Worm (Caenorhabditis elegans) whole organism, midembryonic: ENCODE measurements around the gene rsp-1.

Experiments used
- T22C8.4 ChIP-seq: fragments of 200-800 bp; sonication (Bioruptor generic); IDR thresholded peaks from 2 replicates; pipeline ENCODE4 v1.3.6; 2022; ENCODE audit warnings: missing genetic modification characterization, missing compliant biosample characterization
- cog-1 ChIP-seq: sonication (generic microtip); optimal IDR thresholded peaks from 2 replicates; lab custom pipeline; 2016; ENCODE audit warnings: missing genetic modification characterization, missing compliant biosample characterization
- flt-1 ChIP-seq: fragments of 200-800 bp; sonication (Bioruptor generic); IDR thresholded peaks from 2 replicates; pipeline ENCODE4 v1.3.6; 2022; ENCODE audit warnings: missing genetic modification characterization, missing compliant biosample characterization
- klf-2 ChIP-seq: fragments of 200-800 bp; sonication (Bioruptor generic); conservative IDR thresholded peaks from 2 replicates; pipeline ENCODE4 v1.3.6; 2022; ENCODE audit warnings: missing genetic modification reagents, missing genetic modification characterization, missing compliant biosample characterization
- med-1 ChIP-seq: sonication (generic microtip); optimal IDR thresholded peaks from 2 replicates; lab custom pipeline; 2017; ENCODE audit warnings: missing genetic modification characterization, mild to moderate bottlenecking, missing compliant biosample characterization, antibody characterized with exemption, missing genetic modification reagents; ENCODE audit not compliant: insufficient read depth
- ref-1 ChIP-seq: fragments of 200-800 bp; sonication (Bioruptor generic); conservative IDR thresholded peaks from 2 replicates; pipeline ENCODE4 v1.3.6; 2022; ENCODE audit warnings: missing genetic modification reagents, missing genetic modification characterization, missing compliant biosample characterization
- tab-1 ChIP-seq: fragments of 200-800 bp; sonication (Bioruptor generic); IDR thresholded peaks from 2 replicates; pipeline ENCODE4 v1.3.6; 2022; ENCODE audit warnings: missing genetic modification characterization, missing compliant biosample characterization
- ztf-23 ChIP-seq: fragments of 200-800 bp; sonication (Bioruptor generic); IDR thresholded peaks from 2 replicates; pipeline ENCODE4 v1.3.6; 2022; ENCODE audit warnings: missing genetic modification reagents, missing genetic modification characterization, missing compliant biosample characterization
- ztf-29 ChIP-seq: fragments of 200-800 bp; sonication (Bioruptor generic); IDR thresholded peaks from 2 replicates; pipeline ENCODE4 v1.3.6; 2022; ENCODE audit warnings: missing genetic modification reagents, missing genetic modification characterization, missing compliant biosample characterization

rsp-1 gene

DNA sequence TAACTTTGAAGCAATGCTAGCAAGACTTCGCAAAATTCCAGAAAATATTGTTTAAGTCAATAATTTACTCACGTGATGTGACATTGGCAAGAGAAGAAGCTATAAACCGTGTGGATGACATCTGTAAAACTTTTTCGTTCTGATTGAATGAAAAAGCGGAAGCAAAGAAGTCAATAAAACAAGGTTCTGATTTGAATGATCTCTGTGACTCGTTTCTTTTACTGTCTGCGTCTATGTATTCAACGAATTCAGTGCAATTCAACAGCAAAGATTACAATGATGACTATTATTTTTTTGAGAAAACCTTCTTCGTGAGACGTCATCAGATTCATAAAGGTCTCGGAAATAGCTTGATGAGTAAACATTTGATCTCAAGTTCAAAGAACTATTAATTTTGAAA, 39.7 kb downstream of the rsp-1 start, which contains the start of gene hacl-1:
Gene hacl-1 (minus strand): TSS at position 121 of the 400 bp plus-strand sequence.
- TF ChIP-seq med-1 (GFP tag; lab: Kevin White, UChicago) (no peak), cog-1 (tag; lab: Kevin White, UChicago) (no peak), klf-2 (GFP tag; lab: Robert Waterston, UW) (no peak), tab-1 (GFP tag; lab: Robert Waterston, UW) (no peak), ztf-29 (no peak)

DNA sequence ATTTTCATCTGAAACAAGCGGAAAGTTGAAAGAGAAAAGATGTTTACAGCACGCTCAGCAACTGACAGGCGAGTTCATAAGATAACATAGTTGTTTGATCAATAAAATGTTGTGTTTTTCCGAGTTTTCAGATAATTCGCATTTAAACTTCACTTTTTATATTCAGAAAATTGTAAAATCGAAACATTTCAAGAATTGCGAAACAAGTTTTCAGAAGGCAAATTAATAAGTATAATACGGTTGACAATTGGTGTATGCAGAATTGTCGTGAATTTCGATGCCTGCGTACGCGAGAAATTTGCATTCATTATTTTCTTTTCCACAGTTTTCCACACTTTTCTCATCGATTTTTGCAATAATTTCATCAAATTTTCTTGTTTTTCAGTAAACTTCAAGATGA, 42.1 kb downstream of the rsp-1 start, which contains the start of the genes ooc-3 and B0334.4:
Gene ooc-3 (minus strand): TSS at position 15 of the 400 bp plus-strand sequence.
Gene B0334.4 (plus strand): TSS at position 386 of the 400 bp plus-strand sequence.
- TF ChIP-seq flt-1 (GFP tag; lab: Robert Waterston, UW) (no peak), ztf-29 (no peak), T22C8.4 (GFP tag; lab: Robert Waterston, UW) (no peak), med-1 (GFP tag; lab: Kevin White, UChicago) (no peak), tab-1 (GFP tag; lab: Robert Waterston, UW) (no peak), ztf-23 (GFP tag; lab: Robert Waterston, UW) (no peak), klf-2 (GFP tag; lab: Robert Waterston, UW) (no peak), ref-1 (GFP tag; lab: Robert Waterston, UW) (no peak), cog-1 (tag; lab: Kevin White, UChicago) (no peak)

DNA sequence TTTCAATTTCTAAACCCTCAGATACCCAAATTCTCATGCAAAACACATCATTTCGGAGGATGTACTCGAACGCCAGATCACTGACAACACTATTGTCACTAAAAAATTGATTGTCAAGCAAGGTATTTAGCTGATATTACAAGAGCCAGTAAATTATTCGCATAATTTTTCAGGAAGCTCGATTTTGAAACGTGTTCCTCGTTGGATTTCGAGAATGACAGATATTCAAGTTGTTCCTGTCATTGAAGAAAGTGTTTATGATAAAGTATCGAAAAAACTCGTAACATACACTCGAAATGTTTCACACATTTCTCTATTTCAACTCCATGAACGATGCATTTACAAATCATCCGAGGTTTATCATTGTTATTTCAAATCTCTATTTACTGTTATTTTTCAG, 42.6 kb downstream of the rsp-1 start:
- TF ChIP-seq tab-1 (GFP tag; lab: Robert Waterston, UW) (no peak), ref-1 (GFP tag; lab: Robert Waterston, UW) (no peak), cog-1 (tag; lab: Kevin White, UChicago) (no peak), ztf-29 (no peak), med-1 (GFP tag; lab: Kevin White, UChicago) (no peak), ztf-23 (GFP tag; lab: Robert Waterston, UW) (no peak), klf-2 (GFP tag; lab: Robert Waterston, UW) (no peak), T22C8.4 (GFP tag; lab: Robert Waterston, UW) (no peak), flt-1 (GFP tag; lab: Robert Waterston, UW) (no peak)

DNA sequence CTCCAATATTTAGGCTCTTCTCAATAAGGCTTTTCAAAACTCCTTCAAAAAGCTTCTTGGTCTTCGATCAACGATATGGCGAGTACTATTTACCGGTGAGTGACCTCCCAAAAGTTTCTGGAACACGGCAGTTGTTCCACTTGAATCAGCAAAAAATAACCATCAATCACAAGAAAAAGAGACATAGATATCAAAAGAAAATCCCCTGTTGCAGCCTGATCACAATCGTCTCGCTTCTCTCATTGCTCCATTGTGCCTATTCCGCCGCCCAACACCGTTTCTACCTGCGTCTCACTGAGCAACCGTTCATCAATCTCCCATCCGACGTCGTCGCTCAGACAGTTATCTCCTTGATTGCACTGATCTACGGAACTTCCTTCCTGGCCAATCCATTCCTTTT, 43.6 kb downstream of the rsp-1 start, which contains the start of gene emc-5:
Gene emc-5 (plus strand): TSS at position 14 of the 400 bp plus-strand sequence.
- TF ChIP-seq T22C8.4 (GFP tag; lab: Robert Waterston, UW) (no peak), med-1 (GFP tag; lab: Kevin White, UChicago) (no peak), ztf-29 (no peak), flt-1 (GFP tag; lab: Robert Waterston, UW) (no peak), cog-1 (tag; lab: Kevin White, UChicago) (no peak), ztf-23 (GFP tag; lab: Robert Waterston, UW) (no peak), klf-2 (GFP tag; lab: Robert Waterston, UW) (no peak), ref-1 (GFP tag; lab: Robert Waterston, UW) (no peak)

DNA sequence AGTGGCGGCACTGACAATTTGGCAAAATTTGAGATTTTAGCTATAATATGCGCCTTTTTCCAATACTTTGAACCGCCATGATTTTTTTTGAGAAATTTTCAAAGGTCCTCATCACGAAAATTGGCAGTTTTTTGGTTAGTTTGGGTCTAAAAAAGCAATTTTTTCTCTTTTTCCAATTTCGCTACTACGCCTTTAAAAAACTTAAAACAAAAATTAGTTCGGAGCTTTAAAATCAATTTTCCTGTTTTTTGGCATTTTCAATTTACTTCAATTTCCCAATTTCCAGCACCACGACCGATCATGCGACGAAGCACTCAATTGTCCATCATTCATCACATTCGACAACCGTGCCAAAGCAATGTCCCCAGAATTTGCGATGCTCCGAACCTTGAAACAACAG, 44.2 kb downstream of the rsp-1 start, which contains the start of gene B0334.5:
Gene B0334.5 (plus strand): TSS at position 301 of the 400 bp plus-strand sequence.
- TF ChIP-seq ztf-23 (GFP tag; lab: Robert Waterston, UW) (0 out of 2 replicates have a peak, but pooled peaks have one; percentile 31), cog-1 (tag; lab: Kevin White, UChicago) (no peak)

DNA sequence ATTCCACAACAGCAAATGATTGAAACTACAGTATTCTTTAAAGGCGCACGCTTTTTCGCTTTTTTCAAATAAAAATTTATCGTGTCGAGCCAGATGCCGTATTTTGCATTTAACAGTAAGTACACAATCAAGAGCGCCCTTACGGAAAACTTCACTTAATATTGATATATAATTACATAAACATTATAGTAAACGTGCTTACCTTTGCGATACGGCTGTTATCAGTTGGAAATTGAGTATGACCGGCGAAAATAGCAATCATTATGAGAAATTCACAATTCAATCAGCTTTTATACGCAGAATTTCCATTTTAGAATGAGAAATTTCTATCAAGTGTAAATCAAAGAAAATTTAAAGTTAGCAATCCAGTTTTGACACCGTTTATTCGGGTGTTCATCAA, 47.0 kb downstream of the rsp-1 start, which contains the start of gene B0334.20:
Gene B0334.20 (minus strand): TSS at position 262 of the 400 bp plus-strand sequence.
- TF ChIP-seq cog-1 (tag; lab: Kevin White, UChicago): no peak
- TF ChIP-seq tab-1 (GFP tag; lab: Robert Waterston, UW): no peak
- TF ChIP-seq med-1 (GFP tag; lab: Kevin White, UChicago): no peak
- TF ChIP-seq klf-2 (GFP tag; lab: Robert Waterston, UW): no peak
- TF ChIP-seq T22C8.4 (GFP tag; lab: Robert Waterston, UW): no peak
- no peak for TF ChIP-seq ztf-29
- no peak for TF ChIP-seq ref-1 (GFP tag; lab: Robert Waterston, UW)
- TF ChIP-seq flt-1 (GFP tag; lab: Robert Waterston, UW): no peak
- no peak for TF ChIP-seq ztf-23 (GFP tag; lab: Robert Waterston, UW)

DNA sequence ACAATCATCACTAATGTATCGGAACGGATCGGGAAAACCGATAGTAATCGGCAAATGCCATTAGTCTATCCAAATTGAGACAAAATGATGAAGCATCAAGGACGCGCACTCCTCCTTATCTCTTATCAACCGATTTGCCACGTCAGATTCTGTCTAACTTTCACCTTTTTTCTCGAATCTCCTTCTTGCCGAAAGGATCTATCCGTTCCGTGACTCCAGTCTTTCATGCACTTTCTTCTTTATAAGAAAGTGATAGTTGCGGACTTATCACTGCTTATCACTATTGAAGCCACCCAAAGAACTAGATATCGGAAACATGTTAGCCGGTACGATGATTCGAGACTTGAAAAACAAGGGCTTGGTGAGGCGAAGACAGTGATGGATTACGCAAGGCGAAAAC, 48.8 kb downstream of the rsp-1 start:
- TF ChIP-seq flt-1 (GFP tag; lab: Robert Waterston, UW) (no peak), T22C8.4 (GFP tag; lab: Robert Waterston, UW) (no peak), cog-1 (tag; lab: Kevin White, UChicago) (no peak), ref-1 (GFP tag; lab: Robert Waterston, UW) (no peak), tab-1 (GFP tag; lab: Robert Waterston, UW) (no peak), med-1 (GFP tag; lab: Kevin White, UChicago) (no peak), ztf-23 (GFP tag; lab: Robert Waterston, UW) (no peak), ztf-29 (no peak), klf-2 (GFP tag; lab: Robert Waterston, UW) (no peak)

DNA sequence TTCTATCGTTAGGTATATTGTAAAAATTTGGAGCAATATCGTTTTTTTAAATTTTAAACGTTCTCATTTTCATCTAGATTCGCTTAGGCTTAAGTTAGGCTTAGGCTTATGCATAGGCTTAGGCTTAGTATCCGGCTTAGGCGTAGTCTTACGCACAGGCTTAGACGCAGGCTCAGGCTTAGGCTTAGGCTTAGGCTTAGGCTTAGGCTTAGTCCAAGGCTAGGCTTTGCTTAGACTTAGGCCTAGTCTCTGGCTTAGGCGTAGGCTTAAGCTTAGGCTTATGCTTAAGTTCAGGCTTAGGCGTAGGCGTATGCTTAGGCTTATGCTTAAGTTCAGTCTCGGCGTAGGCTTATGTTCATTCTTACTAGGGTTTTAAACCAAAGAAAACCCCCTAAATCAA, 50.6 kb downstream of the rsp-1 start:
- TF ChIP-seq ref-1 (GFP tag; lab: Robert Waterston, UW) (no peak), ztf-29 (peak; percentile 67; the same call in 1 of the 2 replicates), flt-1 (GFP tag; lab: Robert Waterston, UW) (no peak), tab-1 (GFP tag; lab: Robert Waterston, UW) (no peak), ztf-23 (GFP tag; lab: Robert Waterston, UW) (no peak), T22C8.4 (GFP tag; lab: Robert Waterston, UW) (no peak), cog-1 (tag; lab: Kevin White, UChicago) (no peak), klf-2 (GFP tag; lab: Robert Waterston, UW) (no peak)
